Worm (Caenorhabditis elegans): ENCODE measurements around the gene letm-1.

letm-1 gene

ce11 chrV:13638040-13638439, 23.0 kb upstream of the letm-1 start:
- TF ChIP-seq snpc-4 (tag; optimal IDR thresholded peaks at IDR 0.05) (no peak), cnd-1 (tag; optimal IDR thresholded peaks at IDR 0.05) (no peak), elt-3 (tag; optimal IDR thresholded peaks at IDR 0.05) (no peak), lin-32 (GFP tag; optimal IDR thresholded peaks at IDR 0.05) (no peak), nhr-2 (tag; optimal IDR thresholded peaks at IDR 0.05) (no peak), mab-5 (tag; optimal IDR thresholded peaks at IDR 0.05) (no peak), unc-120 (tag; optimal IDR thresholded peaks at IDR 0.05; ENCODE audit: poor library complexity, severe bottlenecking) (no peak)

ce11 chrV:13645848-13646578, 15.0 kb upstream of the letm-1 start:
- TF ChIP-seq sptf-1 (tag; optimal IDR thresholded peaks at IDR 0.05), result peak; percentile 62
- TF ChIP-seq sem-2 (GFP tag; optimal IDR thresholded peaks at IDR 0.05), result no peak

ce11 chrV:13647185-13647584, 13.9 kb upstream of the letm-1 start:
- TF ChIP-seq ztf-11 (tag; optimal IDR thresholded peaks at IDR 0.05), result no peak
- TF ChIP-seq tbx-8 (GFP tag; optimal IDR thresholded peaks at IDR 0.05), result no peak
- TF ChIP-seq ces-1 (GFP tag; optimal IDR thresholded peaks at IDR 0.05), result no peak
- TF ChIP-seq unc-120 (tag; optimal IDR thresholded peaks at IDR 0.05; ENCODE audit: poor library complexity, severe bottlenecking), result no peak
- TF ChIP-seq bed-3 (GFP tag; optimal IDR thresholded peaks at IDR 0.05), result no peak
- no peak for TF ChIP-seq nhr-28 (tag; optimal IDR thresholded peaks at IDR 0.05)
- no peak for TF ChIP-seq unc-39 (tag; optimal IDR thresholded peaks at IDR 0.05)
- no peak for TF ChIP-seq lin-13 (tag; optimal IDR thresholded peaks at IDR 0.05)
- no peak for TF ChIP-seq flh-1 (GFP tag; optimal IDR thresholded peaks at IDR 0.05)
- no peak for TF ChIP-seq elt-1 (tag; optimal IDR thresholded peaks at IDR 0.05; ENCODE audit: borderline replicate concordance, insufficient read depth)

ce11 chrV:13647617-13648016, 13.4 kb upstream of the letm-1 start:
- no peak for TF ChIP-seq ceh-43 (GFP tag; optimal IDR thresholded peaks at IDR 0.05)
- TF ChIP-seq sem-2 (GFP tag; optimal IDR thresholded peaks at IDR 0.05), result no peak
- no peak for TF ChIP-seq flh-1 (GFP tag; optimal IDR thresholded peaks at IDR 0.05)
- no peak for TF ChIP-seq lin-13 (tag; optimal IDR thresholded peaks at IDR 0.05)
- no peak for TF ChIP-seq drap-1 (GFP tag; optimal IDR thresholded peaks at IDR 0.05)

- TF ChIP-seq ceh-39 (tag; optimal IDR thresholded peaks at IDR 0.05), result peak; percentile 77
- TF ChIP-seq sem-2 (GFP tag; optimal IDR thresholded peaks at IDR 0.05), result peak; percentile 7
- TF ChIP-seq sptf-1 (tag; optimal IDR thresholded peaks at IDR 0.05), result peak; percentile 9
- TF ChIP-seq mab-5 (tag; optimal IDR thresholded peaks at IDR 0.05), result no peak
Observed at ce11 chrV:13649730-13650349, 11.2 kb upstream of the letm-1 start, which contains the start of gene H37A05.4. Gene H37A05.4, minus strand, starts transcription at chrV:13649780.

ce11 chrV:13650800-13651199, 10.3 kb upstream of the letm-1 start:
- TF ChIP-seq ceh-43 (GFP tag; optimal IDR thresholded peaks at IDR 0.05), result no peak
- no peak for TF ChIP-seq ces-1 (GFP tag; optimal IDR thresholded peaks at IDR 0.05)
- TF ChIP-seq snpc-4 (tag; optimal IDR thresholded peaks at IDR 0.05), result no peak
- no peak for TF ChIP-seq ceh-39 (tag; optimal IDR thresholded peaks at IDR 0.05)
- TF ChIP-seq elt-3 (tag; optimal IDR thresholded peaks at IDR 0.05), result no peak
- TF ChIP-seq nhr-28 (tag; optimal IDR thresholded peaks at IDR 0.05), result no peak
- no peak for TF ChIP-seq elt-1 (tag; optimal IDR thresholded peaks at IDR 0.05; ENCODE audit: borderline replicate concordance, insufficient read depth)
- no peak for TF ChIP-seq flh-1 (GFP tag; optimal IDR thresholded peaks at IDR 0.05)
- TF ChIP-seq blmp-1 (tag; optimal IDR thresholded peaks at IDR 0.05), result no peak
- TF ChIP-seq mab-5 (tag; optimal IDR thresholded peaks at IDR 0.05), result no peak
- no peak for TF ChIP-seq sptf-1 (tag; optimal IDR thresholded peaks at IDR 0.05)
- no peak for TF ChIP-seq ztf-11 (tag; optimal IDR thresholded peaks at IDR 0.05)
- TF ChIP-seq nhr-2 (tag; optimal IDR thresholded peaks at IDR 0.05), result no peak
- TF ChIP-seq pha-4 (tag; optimal IDR thresholded peaks at IDR 0.05), result no peak
- TF ChIP-seq mep-1 (tag; optimal IDR thresholded peaks at IDR 0.05), result no peak
- no peak for TF ChIP-seq ham-2 (GFP tag; optimal IDR thresholded peaks at IDR 0.05)
- TF ChIP-seq zip-8 (tag; optimal IDR thresholded peaks at IDR 0.05), result no peak

Measured in whole organism, mixed stage, embryonic.